Worm (Caenorhabditis elegans): Measurements from ENCODE around the gene srx-64.

srx-64 gene

DNA sequence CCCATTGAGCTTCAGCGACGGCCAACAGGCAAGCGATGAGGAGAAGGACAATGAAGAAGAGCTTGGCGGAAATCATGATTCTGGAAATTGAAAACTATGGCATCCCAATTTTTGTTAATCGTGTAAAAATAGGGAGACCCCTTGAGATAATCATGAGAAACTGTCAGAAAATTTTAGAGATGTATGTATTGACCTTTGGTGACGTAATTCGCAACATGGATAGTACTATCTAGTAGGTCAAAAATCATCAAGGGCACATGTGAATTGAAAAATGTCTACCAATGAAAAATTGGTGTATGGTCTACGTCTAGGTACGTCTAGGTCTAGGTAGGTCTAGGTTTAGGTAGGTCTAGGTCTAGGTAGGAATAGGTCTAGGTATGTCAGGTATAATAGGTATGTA is 49.9 kb downstream of the srx-64 start, which contains the start of gene nlp-34:
nlp-34 (minus strand) TSS at position 82 of the 400 bp plus-strand sequence.
- no peak for TF ChIP-seq klf-2 (GFP tag; conservative IDR thresholded peaks at IDR 0.05)
- TF ChIP-seq cog-1 (tag; optimal IDR thresholded peaks at IDR 0.05): no peak
- no peak for TF ChIP-seq flt-1 (GFP tag; IDR thresholded peaks at IDR 0.05)
- no peak for TF ChIP-seq ref-1 (GFP tag; conservative IDR thresholded peaks at IDR 0.05)
- TF ChIP-seq tab-1 (GFP tag; IDR thresholded peaks at IDR 0.05): no peak
- TF ChIP-seq ztf-23 (GFP tag; IDR thresholded peaks at IDR 0.05): no peak
- no peak for TF ChIP-seq med-1 (GFP tag; optimal IDR thresholded peaks at IDR 0.05; ENCODE audit: insufficient read depth)
- TF ChIP-seq T22C8.4 (GFP tag; IDR thresholded peaks at IDR 0.05): no peak
- TF ChIP-seq ztf-29 (GFP tag; IDR thresholded peaks at IDR 0.05): no peak

DNA sequence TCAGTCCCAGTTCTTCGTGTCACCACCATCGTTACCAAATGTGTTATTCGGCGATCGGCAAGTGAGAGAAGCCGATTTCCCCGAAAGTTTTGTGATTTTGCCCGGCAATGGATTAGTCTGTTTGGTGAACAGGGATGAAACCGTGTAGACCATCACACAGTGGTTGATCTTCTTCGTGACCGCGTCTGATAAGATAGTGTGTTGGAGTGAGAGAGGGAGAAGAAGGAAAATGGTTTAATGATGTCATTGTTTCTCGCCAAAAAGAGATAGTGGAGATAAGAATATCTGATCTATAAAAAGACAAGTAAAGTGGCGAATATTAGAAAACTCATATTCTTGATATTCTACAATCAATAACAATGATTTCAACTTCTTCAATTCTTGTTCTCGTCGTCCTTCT is 50.6 kb downstream of the srx-64 start, which contains the start of gene nlp-31:
nlp-31 (plus strand) TSS at position 237 of the 400 bp plus-strand sequence.
- TF ChIP-seq klf-2 (GFP tag; conservative IDR thresholded peaks at IDR 0.05): no peak
- no peak for TF ChIP-seq flt-1 (GFP tag; IDR thresholded peaks at IDR 0.05)
- no peak for TF ChIP-seq ztf-23 (GFP tag; IDR thresholded peaks at IDR 0.05)
- TF ChIP-seq cog-1 (tag; optimal IDR thresholded peaks at IDR 0.05): no peak
- no peak for TF ChIP-seq ref-1 (GFP tag; conservative IDR thresholded peaks at IDR 0.05)
- no peak for TF ChIP-seq med-1 (GFP tag; optimal IDR thresholded peaks at IDR 0.05; ENCODE audit: insufficient read depth)
- no peak for TF ChIP-seq T22C8.4 (GFP tag; IDR thresholded peaks at IDR 0.05)
- TF ChIP-seq tab-1 (GFP tag; IDR thresholded peaks at IDR 0.05): no peak
- no peak for TF ChIP-seq ztf-29 (GFP tag; IDR thresholded peaks at IDR 0.05)
